Worm (Caenorhabditis elegans) whole organism, L1 larva: Measurements from ENCODE around the gene C13G3.1.

Source experiments
- C04F5.9 ChIP-seq: sonication (generic microtip); optimal IDR thresholded peaks from 2 replicates; lab custom pipeline; 2016; ENCODE audit warnings: missing genetic modification characterization, missing compliant biosample characterization
- C16A3.4 ChIP-seq: fragments of 150-350 bp; optimal IDR thresholded peaks from 2 replicates; lab custom pipeline; 2014; ENCODE audit warnings: missing biosample characterization, missing genetic modification characterization
- C34B4.2 ChIP-seq: sonication (generic microtip); optimal IDR thresholded peaks from 2 replicates; lab custom pipeline; 2017; ENCODE audit warnings: mild to moderate bottlenecking, missing genetic modification characterization, missing compliant biosample characterization
- Y116A8C.19 ChIP-seq: sonication (generic microtip); optimal IDR thresholded peaks from 2 replicates; lab custom pipeline; 2016; ENCODE audit warnings: missing compliant biosample characterization, missing genetic modification characterization, borderline replicate concordance
- aly-2 ChIP-seq: fragments of 150-350 bp; optimal IDR thresholded peaks from 2 replicates; lab custom pipeline; 2014; ENCODE audit warnings: missing biosample characterization, missing genetic modification characterization
- ama-1 ChIP-seq: fragments of 150-350 bp; optimal IDR thresholded peaks from 2 replicates; lab custom pipeline; 2014
- blmp-1 ChIP-seq: fragments of 150-350 bp; optimal IDR thresholded peaks from 2 replicates; lab custom pipeline; 2014; ENCODE audit warnings: missing biosample characterization, missing genetic modification characterization
- ceh-63 ChIP-seq: fragments of 200-800 bp; sonication (Bioruptor generic); optimal IDR thresholded peaks from 2 replicates; lab custom pipeline; 2018; ENCODE audit warnings: mild to moderate bottlenecking, missing genetic modification characterization, missing compliant biosample characterization
- ceh-88 ChIP-seq: fragments of 200-800 bp; sonication (Bioruptor generic); IDR thresholded peaks from 2 replicates; pipeline ENCODE4 v1.3.6; 2022; ENCODE audit warnings: missing genetic modification characterization, missing compliant biosample characterization
- dpl-1 ChIP-seq, 3 experiments: fragments of 150-350 bp in 2 of 3; sonication (generic microtip) in 1 of 3; optimal IDR thresholded peaks; 2 replicates each; lab custom pipeline; 2014 to 2017; ENCODE audit warnings: missing biosample characterization in 3 of 3, missing genetic modification characterization in 3 of 3, missing genetic modification reagents in 3 of 3
- dsc-1 ChIP-seq: sonication (generic microtip); optimal IDR thresholded peaks from 2 replicates; lab custom pipeline; 2016; ENCODE audit warnings: mild to moderate bottlenecking, missing genetic modification characterization, missing compliant biosample characterization
- efl-1 ChIP-seq, 4 experiments: fragments of 150-350 bp; optimal IDR thresholded peaks in 3 of 4; peaks in 1 of 4; 1 replicate in 1 of 4; 2 replicates in 3 of 4; lab custom pipeline; 2014; ENCODE audit warnings: missing biosample characterization in 2 of 4, missing genetic modification characterization in 2 of 4, missing genetic modification reagents in 2 of 4
- efl-3 ChIP-seq: fragments of 200-800 bp; sonication (Bioruptor generic); optimal IDR thresholded peaks from 2 replicates; lab custom pipeline; 2018; ENCODE audit warnings: mild to moderate bottlenecking, missing genetic modification characterization, missing compliant biosample characterization
- elt-2 ChIP-seq: sonication (generic microtip); optimal IDR thresholded peaks from 2 replicates; lab custom pipeline; 2016; ENCODE audit warnings: missing genetic modification characterization, mild to moderate bottlenecking, inconsistent platforms, missing compliant biosample characterization, missing genetic modification reagents
- fkh-10 ChIP-seq: sonication (generic microtip); optimal IDR thresholded peaks from 2 replicates; lab custom pipeline; 2017; ENCODE audit warnings: missing biosample characterization, missing genetic modification reagents, missing genetic modification characterization
- fkh-4 ChIP-seq: sonication (generic microtip); optimal IDR thresholded peaks from 2 replicates; lab custom pipeline; 2016; ENCODE audit warnings: missing compliant biosample characterization, missing genetic modification characterization, borderline replicate concordance
- fkh-8 ChIP-seq: sonication (generic microtip); optimal IDR thresholded peaks from 2 replicates; lab custom pipeline; 2016; ENCODE audit warnings: mild to moderate bottlenecking, missing genetic modification characterization, missing compliant biosample characterization
- grh-1 ChIP-seq: fragments of 200-800 bp; sonication (Bioruptor generic); IDR thresholded peaks from 2 replicates; pipeline ENCODE4 v1.3.6; 2022; ENCODE audit warnings: missing genetic modification reagents, missing genetic modification characterization, missing compliant biosample characterization
- hlh-17 ChIP-seq: fragments of 200-800 bp; sonication (Bioruptor generic); optimal IDR thresholded peaks from 2 replicates; lab custom pipeline; 2018; ENCODE audit warnings: missing genetic modification characterization, mild to moderate bottlenecking, missing compliant biosample characterization, moderate library complexity, borderline replicate concordance
- irx-1 ChIP-seq: sonication (generic microtip); optimal IDR thresholded peaks from 2 replicates; lab custom pipeline; 2016; ENCODE audit warnings: missing genetic modification characterization, missing compliant biosample characterization
- isw-1 ChIP-seq: fragments of 200-800 bp; sonication (Bioruptor generic); IDR thresholded peaks from 2 replicates; pipeline ENCODE4 v1.3.6; 2022; ENCODE audit warnings: missing genetic modification characterization, missing compliant biosample characterization
- lin-13 ChIP-seq: fragments of 150-350 bp; optimal IDR thresholded peaks from 2 replicates; lab custom pipeline; 2014; ENCODE audit warnings: missing biosample characterization, missing genetic modification reagents, missing genetic modification characterization
- lin-14 ChIP-seq: fragments of 200-800 bp; sonication (Bioruptor generic); optimal IDR thresholded peaks from 2 replicates; lab custom pipeline; 2018; ENCODE audit warnings: mild to moderate bottlenecking, missing genetic modification characterization, moderate library complexity, missing compliant biosample characterization
- lin-15B ChIP-seq: fragments of 150-350 bp; sonication (generic microtip); optimal IDR thresholded peaks from 3 replicates; lab custom pipeline; 2014; ENCODE audit warnings: missing biosample characterization, missing genetic modification characterization
- lin-35 ChIP-seq, 2 experiments: fragments of 150-350 bp; optimal IDR thresholded peaks; 2 replicates each; lab custom pipeline; 2014; ENCODE audit warnings: missing biosample characterization in 2 of 2, missing genetic modification characterization in 2 of 2, missing genetic modification reagents in 2 of 2
- lin-39 ChIP-seq: fragments of 150-350 bp; optimal IDR thresholded peaks from 2 replicates; lab custom pipeline; 2014; ENCODE audit warnings: missing biosample characterization, missing genetic modification reagents, missing genetic modification characterization
- lir-3 ChIP-seq: sonication (generic microtip); optimal IDR thresholded peaks from 2 replicates; lab custom pipeline; 2016; ENCODE audit warnings: mild to moderate bottlenecking, missing genetic modification characterization, moderate library complexity, missing compliant biosample characterization; ENCODE audit not compliant: poor library complexity
- lsy-2 ChIP-seq, 2 experiments: fragments of 150-350 bp; optimal IDR thresholded peaks; 2 replicates each; lab custom pipeline; 2014; ENCODE audit warnings: missing biosample characterization in 2 of 2, missing genetic modification characterization in 2 of 2
- mdl-1 ChIP-seq, 2 experiments: fragments of 150-350 bp; optimal IDR thresholded peaks; 2 replicates each; lab custom pipeline; 2014 to 2017; ENCODE audit warnings: missing biosample characterization in 2 of 2, missing genetic modification characterization in 2 of 2, inconsistent platforms in 1 of 2
- mef-2 ChIP-seq: fragments of 150-350 bp; optimal IDR thresholded peaks from 2 replicates; lab custom pipeline; 2014; ENCODE audit warnings: missing biosample characterization, missing genetic modification characterization
- mep-1 ChIP-seq: fragments of 150-350 bp; optimal IDR thresholded peaks from 2 replicates; lab custom pipeline; 2014; ENCODE audit warnings: missing biosample characterization, missing genetic modification characterization
- nhr-19 ChIP-seq: fragments of 200-800 bp; sonication (Bioruptor generic); conservative IDR thresholded peaks from 2 replicates; pipeline ENCODE4 v1.3.6; 2022; ENCODE audit warnings: missing genetic modification characterization, missing compliant biosample characterization
- nhr-20 ChIP-seq: sonication (generic microtip); optimal IDR thresholded peaks from 2 replicates; lab custom pipeline; 2016; ENCODE audit warnings: mild to moderate bottlenecking, missing genetic modification characterization, missing compliant biosample characterization
- nhr-237 ChIP-seq: fragments of 150-350 bp; optimal IDR thresholded peaks from 2 replicates; lab custom pipeline; 2014; ENCODE audit warnings: missing biosample characterization, missing genetic modification characterization
- nhr-28 ChIP-seq: fragments of 150-350 bp; optimal IDR thresholded peaks from 2 replicates; lab custom pipeline; 2014; ENCODE audit warnings: missing biosample characterization, missing genetic modification characterization
- nhr-47 ChIP-seq: sonication (generic microtip); optimal IDR thresholded peaks from 2 replicates; lab custom pipeline; 2016; ENCODE audit warnings: mild to moderate bottlenecking, missing genetic modification characterization, moderate library complexity, missing compliant biosample characterization
- nhr-71 ChIP-seq: sonication (generic microtip); optimal IDR thresholded peaks from 2 replicates; lab custom pipeline; 2016; ENCODE audit warnings: mild to moderate bottlenecking, missing genetic modification characterization, moderate library complexity, missing compliant biosample characterization
- nhr-77 ChIP-seq: fragments of 150-350 bp; optimal IDR thresholded peaks from 2 replicates; lab custom pipeline; 2014; ENCODE audit warnings: missing biosample characterization, missing genetic modification characterization
- nhr-84 ChIP-seq: sonication (generic microtip); optimal IDR thresholded peaks from 2 replicates; lab custom pipeline; 2017; ENCODE audit warnings: missing biosample characterization, missing genetic modification characterization
- nhr-85 ChIP-seq: sonication (generic microtip); peaks from one replicate; lab custom pipeline; 2016; ENCODE audit warnings: missing genetic modification characterization, inconsistent platforms, missing compliant biosample characterization
- nhr-90 ChIP-seq: sonication (generic microtip); optimal IDR thresholded peaks from 2 replicates; lab custom pipeline; 2016; ENCODE audit warnings: mild to moderate bottlenecking, missing genetic modification characterization, missing compliant biosample characterization; ENCODE audit not compliant: poor library complexity
- pax-3 ChIP-seq: fragments of 200-800 bp; sonication (Bioruptor generic); optimal IDR thresholded peaks from 2 replicates; lab custom pipeline; 2018; ENCODE audit warnings: mild to moderate bottlenecking, missing genetic modification characterization, moderate library complexity, missing compliant biosample characterization
- rnt-1 ChIP-seq: sonication (generic microtip); optimal IDR thresholded peaks from 2 replicates; lab custom pipeline; 2016; ENCODE audit warnings: mild to moderate bottlenecking, missing genetic modification characterization, moderate library complexity, missing compliant biosample characterization
- sox-4 ChIP-seq: sonication (generic microtip); optimal IDR thresholded peaks from 2 replicates; lab custom pipeline; 2016; ENCODE audit warnings: missing genetic modification characterization, missing compliant biosample characterization
- sup-37 ChIP-seq: fragments of 200-800 bp; sonication (Bioruptor generic); optimal IDR thresholded peaks from 2 replicates; lab custom pipeline; 2018; ENCODE audit warnings: mild to moderate bottlenecking, missing genetic modification characterization, missing compliant biosample characterization
- tbx-2 ChIP-seq: sonication (generic microtip); optimal IDR thresholded peaks from 2 replicates; lab custom pipeline; 2016; ENCODE audit warnings: missing genetic modification characterization, missing compliant biosample characterization
- unc-30 ChIP-seq: sonication (generic microtip); optimal IDR thresholded peaks from 2 replicates; lab custom pipeline; 2017; ENCODE audit warnings: missing biosample characterization, missing genetic modification characterization
- unc-62 ChIP-seq: fragments of 150-350 bp; optimal IDR thresholded peaks from 2 replicates; lab custom pipeline; 2014; ENCODE audit warnings: missing biosample characterization, missing genetic modification reagents, missing genetic modification characterization
- unc-86 ChIP-seq: sonication (generic microtip); optimal IDR thresholded peaks from 2 replicates; lab custom pipeline; 2016; ENCODE audit warnings: missing genetic modification characterization, missing compliant biosample characterization
- unc-98 ChIP-seq: fragments of 200-800 bp; sonication (Bioruptor generic); IDR thresholded peaks from 2 replicates; pipeline ENCODE4 v1.3.6; 2022; ENCODE audit warnings: missing genetic modification characterization, missing compliant biosample characterization
- xbp-1 ChIP-seq: sonication (generic microtip); optimal IDR thresholded peaks from 2 replicates; lab custom pipeline; 2016; ENCODE audit warnings: missing genetic modification characterization, missing compliant biosample characterization
- zag-1 ChIP-seq: fragments of 150-350 bp; optimal IDR thresholded peaks from 2 replicates; lab custom pipeline; 2014; ENCODE audit warnings: missing biosample characterization, missing genetic modification characterization
- ztf-11 ChIP-seq, 2 experiments: sonication (generic microtip); optimal IDR thresholded peaks; 2 replicates each; lab custom pipeline; 2016 to 2017; ENCODE audit warnings: missing genetic modification characterization in 2 of 2, missing biosample characterization in 1 of 2, missing compliant biosample characterization in 1 of 2

C13G3.1 gene

DNA sequence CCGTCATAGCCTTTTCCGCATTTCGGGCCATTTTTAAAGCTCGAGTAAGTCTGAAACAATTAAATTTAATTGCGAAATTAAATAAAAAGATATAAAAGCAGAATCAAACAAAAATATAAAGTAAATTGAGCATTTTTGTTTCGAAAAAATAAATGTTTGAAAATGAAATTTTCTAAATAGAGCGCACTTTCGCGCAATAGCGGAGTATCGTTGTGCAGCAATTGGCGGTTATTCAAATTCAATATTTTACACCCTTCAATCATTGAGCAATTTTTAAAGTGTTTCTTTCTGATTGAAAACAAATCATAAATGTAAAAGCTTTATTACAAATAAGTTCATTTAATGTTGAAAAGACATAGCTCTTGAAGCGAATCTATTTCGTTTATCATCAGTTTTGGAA, 11.6 kb downstream of the C13G3.1 start, which contains the start of gene isy-1 (continued):
- TF ChIP-seq Y116A8C.19 (tag; lab: Kevin White, UChicago): no peak
- TF ChIP-seq C34B4.2 (tag; lab: Kevin White, UChicago): no peak
- peak; percentile 45 for TF ChIP-seq unc-86 (tag; lab: Kevin White, UChicago)
- peak; percentile 91 for TF ChIP-seq lin-15B (tag; lab: Kevin White, UChicago)
- TF ChIP-seq pax-3: peak; percentile 24
- peak; percentile 48 for TF ChIP-seq lin-13
- TF ChIP-seq fkh-10: peak; percentile 26
- TF ChIP-seq nhr-85: peak; percentile 65
- peak; percentile 29 for TF ChIP-seq irx-1 (tag; lab: Kevin White, UChicago)
- peak; percentile 87 for TF ChIP-seq C16A3.4 (tag; lab: Kevin White, UChicago)
- TF ChIP-seq zag-1 (tag; lab: Kevin White, UChicago): no peak
- peak; percentile 97 to 98 for TF ChIP-seq lin-35 (GFP tag; optimal IDR thresholded peaks at IDR 0.05; lab: Kevin White, UChicago)
- TF ChIP-seq grh-1 (GFP tag; lab: Robert Waterston, UW): no peak; the same call in 1 of the 2 replicates
- TF ChIP-seq mep-1 (tag; lab: Kevin White, UChicago): peak; percentile 90
- TF ChIP-seq unc-30 (tag; lab: Kevin White, UChicago): no peak
- peak; percentile 93 for TF ChIP-seq blmp-1 (tag; lab: Kevin White, UChicago)
- TF ChIP-seq nhr-77: peak; percentile 33
- peak; percentile 69 for TF ChIP-seq rnt-1
- TF ChIP-seq elt-2 (tag; lab: Kevin White, UChicago): no peak
- TF ChIP-seq nhr-19 (GFP tag; lab: Robert Waterston, UW): peak; percentile 73
- no peak for TF ChIP-seq ceh-88 (GFP tag; lab: Robert Waterston, UW)
- no peak for TF ChIP-seq ama-1
- peak; percentile 29 for TF ChIP-seq lir-3
- TF ChIP-seq ztf-11 (tag; optimal IDR thresholded peaks at IDR 0.05; lab: Kevin White, UChicago): no peak
- TF ChIP-seq hlh-17 (GFP tag; lab: Kevin White, UChicago): no peak
- no peak for TF ChIP-seq nhr-84 (tag; lab: Kevin White, UChicago)
- no peak for TF ChIP-seq C04F5.9
- peak; percentile 42 for TF ChIP-seq sox-4
- TF ChIP-seq unc-98 (GFP tag; lab: Robert Waterston, UW): no peak
- peak; percentile 74 for TF ChIP-seq nhr-20 (tag; lab: Kevin White, UChicago)
- TF ChIP-seq lin-14 (GFP tag; lab: Kevin White, UChicago): peak; percentile 76
- TF ChIP-seq fkh-8 (tag; lab: Kevin White, UChicago): peak; percentile 61
- no peak for TF ChIP-seq lin-39 (tag; lab: Kevin White, UChicago)
- TF ChIP-seq sup-37 (GFP tag; lab: Kevin White, UChicago): no peak
- TF ChIP-seq efl-3 (GFP tag; lab: Kevin White, UChicago): no peak
- TF ChIP-seq aly-2 (tag; lab: Kevin White, UChicago): no peak
- peak in 1 of 2 experiments; percentile 53 for TF ChIP-seq mdl-1 (tag; optimal IDR thresholded peaks at IDR 0.05; lab: Kevin White, UChicago)
- TF ChIP-seq tbx-2 (tag; lab: Kevin White, UChicago): no peak
- peak; percentile 75 for TF ChIP-seq nhr-47 (tag; lab: Kevin White, UChicago)
- TF ChIP-seq isw-1: peak; percentile 59
- TF ChIP-seq ceh-63 (GFP tag; lab: Kevin White, UChicago): no peak
- TF ChIP-seq unc-62: no peak
- no peak for TF ChIP-seq fkh-4
- peak; percentile 53 for TF ChIP-seq nhr-90 (tag; lab: Kevin White, UChicago)
- TF ChIP-seq nhr-237: no peak
- peak; percentile 70 for TF ChIP-seq xbp-1
- peak; percentile 81 to 90 for TF ChIP-seq lsy-2 (tag; optimal IDR thresholded peaks at IDR 0.05; lab: Kevin White, UChicago)
- TF ChIP-seq nhr-71 (tag; lab: Kevin White, UChicago): peak; percentile 81
- no peak for TF ChIP-seq nhr-28 (tag; lab: Kevin White, UChicago)
- peak; percentile 60 for TF ChIP-seq dsc-1 (tag; lab: Kevin White, UChicago)
- TF ChIP-seq mef-2 (tag; lab: Kevin White, UChicago): no peak
- TF ChIP-seq efl-1 (optimal IDR thresholded peaks at IDR 0.05; lab: Kevin White, UChicago): peak; percentile 90 to 96
- TF ChIP-seq efl-1 (GFP tag; optimal IDR thresholded peaks at IDR 0.05 in 1 of 2; lab: Kevin White, UChicago): peak; percentile 95 to 99
- peak; percentile 92 to 96 (median 94) for TF ChIP-seq dpl-1 (GFP tag; optimal IDR thresholded peaks at IDR 0.05; lab: Kevin White, UChicago)
